Fruit fly (Drosophila melanogaster): ENCODE measurements around the gene ND-39.

Gene ND-39

dm6 chr3L:20472607-20473006, 19.3 kb upstream of the ND-39 start:
- TF ChIP-seq OdsH (GFP tag; optimal IDR thresholded peaks at IDR 0.05) (no peak), usp (GFP tag; optimal IDR thresholded peaks at IDR 0.05) (no peak), br (GFP tag; optimal IDR thresholded peaks at IDR 0.05) (no peak), rgr (GFP tag; optimal IDR thresholded peaks at IDR 0.05) (no peak), Hr78 (GFP tag; optimal IDR thresholded peaks at IDR 0.05) (no peak), Rel (GFP tag; optimal IDR thresholded peaks at IDR 0.05) (no peak), Rel (tag; optimal IDR thresholded peaks at IDR 0.05) (no peak), dl (GFP tag; optimal IDR thresholded peaks at IDR 0.05; ENCODE audit: insufficient read depth in 1 of 2, partially characterized antibody in 2 of 2) (no peak), dsf (GFP tag; optimal IDR thresholded peaks at IDR 0.05; ENCODE audit: borderline replicate concordance) (no peak), pan (optimal IDR thresholded peaks at IDR 0.05) (no peak), h (GFP tag; optimal IDR thresholded peaks at IDR 0.05) (no peak), foxo (GFP tag; optimal IDR thresholded peaks at IDR 0.05) (no peak), psq (GFP tag; optimal IDR thresholded peaks at IDR 0.05) (no peak), CG32264 (GFP tag; optimal IDR thresholded peaks at IDR 0.05) (no peak), ey (GFP tag; optimal IDR thresholded peaks at IDR 0.05) (no peak), Myc (optimal IDR thresholded peaks at IDR 0.05) (no peak), N (GFP tag; optimal IDR thresholded peaks at IDR 0.05) (no peak), tai (GFP tag; optimal IDR thresholded peaks at IDR 0.05) (no peak), Dfd (GFP tag; optimal IDR thresholded peaks at IDR 0.05) (no peak)

dm6 chr3L:20473021-20473799, 18.7 kb upstream of the ND-39 start, which contains the start of the genes CG32428 and CG5969:
Gene CG32428, minus strand, starts transcription at chr3L:20473723.
Gene CG5969, plus strand, starts transcription at chr3L:20473783.
- TF ChIP-seq OdsH (GFP tag; optimal IDR thresholded peaks at IDR 0.05) = peak; percentile 18
- peak; percentile 13 for TF ChIP-seq ey (GFP tag; optimal IDR thresholded peaks at IDR 0.05)
- no peak for TF ChIP-seq sv (GFP tag; optimal IDR thresholded peaks at IDR 0.05)
- peak; percentile 29 for TF ChIP-seq sage (GFP tag; optimal IDR thresholded peaks at IDR 0.05)
- peak; percentile 69 for TF ChIP-seq tai (GFP tag; optimal IDR thresholded peaks at IDR 0.05)
- no peak for TF ChIP-seq Abd-B (GFP tag; optimal IDR thresholded peaks at IDR 0.05)
- no peak for TF ChIP-seq Mio (GFP tag; optimal IDR thresholded peaks at IDR 0.05)
- peak; percentile 38 for TF ChIP-seq Hr83 (GFP tag; optimal IDR thresholded peaks at IDR 0.05; ENCODE audit: poor library complexity, severe bottlenecking)
- TF ChIP-seq GATAd (GFP tag; optimal IDR thresholded peaks at IDR 0.05) = peak; percentile 32
- TF ChIP-seq dmrt93B (GFP tag; optimal IDR thresholded peaks at IDR 0.05) = peak; percentile 47
- no peak for TF ChIP-seq Vsx2 (GFP tag; optimal IDR thresholded peaks at IDR 0.05; ENCODE audit: partially characterized antibody)
- peak; percentile 12 for TF ChIP-seq Jra (GFP tag; optimal IDR thresholded peaks at IDR 0.05)
- TF ChIP-seq brk (GFP tag; optimal IDR thresholded peaks at IDR 0.05) = peak; percentile 57
- no peak for TF ChIP-seq lola (GFP tag; optimal IDR thresholded peaks at IDR 0.05)
- peak; percentile 71 for TF ChIP-seq h (GFP tag; optimal IDR thresholded peaks at IDR 0.05)
- TF ChIP-seq psq (GFP tag; optimal IDR thresholded peaks at IDR 0.05) = peak; percentile 91
- TF ChIP-seq CG9705 (GFP tag; optimal IDR thresholded peaks at IDR 0.05) = peak; percentile 39
- peak; percentile 66 for TF ChIP-seq Sp1 (GFP tag; optimal IDR thresholded peaks at IDR 0.05)
- TF ChIP-seq dl (GFP tag; optimal IDR thresholded peaks at IDR 0.05; ENCODE audit: insufficient read depth in 1 of 2, partially characterized antibody in 2 of 2) = no peak
- TF ChIP-seq CrebA (GFP tag; optimal IDR thresholded peaks at IDR 0.05; ENCODE audit: borderline replicate concordance) = peak; percentile 38
- TF ChIP-seq pan (optimal IDR thresholded peaks at IDR 0.05) = no peak
- TF ChIP-seq foxo (GFP tag; optimal IDR thresholded peaks at IDR 0.05) = peak in 1 of 2 experiments; percentile 71
- TF ChIP-seq fru (GFP tag; optimal IDR thresholded peaks at IDR 0.05) = no peak
- peak; percentile 49 for TF ChIP-seq rgr (GFP tag; optimal IDR thresholded peaks at IDR 0.05)
- no peak for TF ChIP-seq Myc (optimal IDR thresholded peaks at IDR 0.05)
- no peak for TF ChIP-seq Rel (GFP tag; optimal IDR thresholded peaks at IDR 0.05)
- TF ChIP-seq Rel (tag; optimal IDR thresholded peaks at IDR 0.05) = peak; percentile 66
- TF ChIP-seq dsf (GFP tag; optimal IDR thresholded peaks at IDR 0.05; ENCODE audit: borderline replicate concordance) = no peak
- peak; percentile 33 for TF ChIP-seq woc (GFP tag; optimal IDR thresholded peaks at IDR 0.05)
- no peak for TF ChIP-seq Dif (GFP tag; optimal IDR thresholded peaks at IDR 0.05; ENCODE audit: partially characterized antibody)
- peak; percentile 83 for TF ChIP-seq HLH106 (tag; optimal IDR thresholded peaks at IDR 0.05)
- TF ChIP-seq N (GFP tag; optimal IDR thresholded peaks at IDR 0.05) = no peak
- no peak for TF ChIP-seq jim (GFP tag; optimal IDR thresholded peaks at IDR 0.05)
- TF ChIP-seq Dfd (GFP tag; optimal IDR thresholded peaks at IDR 0.05) = no peak
- peak; percentile 47 for TF ChIP-seq Hnf4 (GFP tag; optimal IDR thresholded peaks at IDR 0.05)
- TF ChIP-seq CG32264 (GFP tag; optimal IDR thresholded peaks at IDR 0.05) = no peak
- no peak for TF ChIP-seq br (GFP tag; optimal IDR thresholded peaks at IDR 0.05)
- no peak for TF ChIP-seq Hr78 (GFP tag; optimal IDR thresholded peaks at IDR 0.05)
- no peak for TF ChIP-seq usp (GFP tag; optimal IDR thresholded peaks at IDR 0.05)
